Fruit fly (Drosophila melanogaster) whole organism, embryonic: ENCODE measurements around the gene Fdx1.

Experiments used
- ATbp ChIP-seq: fragments of 200-800 bp; sonication (Bioruptor generic); optimal IDR thresholded peaks from 2 replicates; lab custom pipeline; 2017; ENCODE audit warnings: missing biosample characterization, mild to moderate bottlenecking, missing genetic modification characterization, missing genetic modification reagents
- Abd-B ChIP-seq: fragments of 200-800 bp; sonication (Bioruptor generic); optimal IDR thresholded peaks from 2 replicates; lab custom pipeline; 2018; ENCODE audit warnings: missing biosample characterization, mild to moderate bottlenecking, missing genetic modification characterization, moderate library complexity
- Blimp-1 ChIP-seq: fragments of 200-800 bp; sonication (Bioruptor generic); optimal IDR thresholded peaks from 3 replicates; lab custom pipeline; 2018; ENCODE audit warnings: missing biosample characterization, missing genetic modification characterization, mild to moderate bottlenecking, moderate library complexity, missing genetic modification reagents
- CG10209 ChIP-seq: fragments of 200-800 bp; sonication (Bioruptor generic); optimal IDR thresholded peaks from 3 replicates; lab custom pipeline; 2017; ENCODE audit warnings: missing biosample characterization, mild to moderate bottlenecking, missing genetic modification characterization, missing genetic modification reagents
- CG11504 ChIP-seq: fragments of 200-800 bp; sonication (Bioruptor generic); optimal IDR thresholded peaks from 3 replicates; lab custom pipeline; 2019; ENCODE audit warnings: missing biosample characterization, mild to moderate bottlenecking, missing genetic modification characterization, moderate library complexity
- CG11695 ChIP-seq: fragments of 200-800 bp; sonication (Bioruptor generic); IDR thresholded peaks from 3 replicates; pipeline ENCODE4 v1.3.6; 2022; ENCODE audit warnings: missing biosample characterization, missing genetic modification characterization
- CG12071 ChIP-seq: fragments of 200-800 bp; sonication (Bioruptor generic); optimal IDR thresholded peaks from 3 replicates; lab custom pipeline; 2018; ENCODE audit warnings: missing biosample characterization, mild to moderate bottlenecking, missing genetic modification characterization
- CG12219 ChIP-seq: fragments of 200-800 bp; sonication (Bioruptor generic); optimal IDR thresholded peaks from 3 replicates; lab custom pipeline; 2018; ENCODE audit warnings: missing biosample characterization, mild to moderate bottlenecking, missing genetic modification characterization
- CG12391 ChIP-seq: fragments of 200-800 bp; sonication (Bioruptor generic); optimal IDR thresholded peaks from 3 replicates; lab custom pipeline; 2018; ENCODE audit warnings: missing biosample characterization, mild to moderate bottlenecking, missing genetic modification characterization, moderate library complexity
- CG13123 ChIP-seq: fragments of 200-800 bp; sonication (Bioruptor generic); optimal IDR thresholded peaks from 2 replicates; lab custom pipeline; 2016; ENCODE audit warnings: missing biosample characterization, missing genetic modification characterization
- CG13296 ChIP-seq: fragments of 200-800 bp; sonication (Bioruptor generic); optimal IDR thresholded peaks from 3 replicates; lab custom pipeline; 2018; ENCODE audit warnings: missing biosample characterization, mild to moderate bottlenecking, missing genetic modification characterization
- CG13894 ChIP-seq: fragments of 200-800 bp; sonication (Bioruptor generic); optimal IDR thresholded peaks from 3 replicates; lab custom pipeline; 2018; ENCODE audit warnings: missing biosample characterization, mild to moderate bottlenecking, missing genetic modification characterization, moderate library complexity
- CG16863 ChIP-seq: fragments of 200-800 bp; sonication (Bioruptor generic); optimal IDR thresholded peaks from 3 replicates; lab custom pipeline; 2016; ENCODE audit warnings: missing biosample characterization, missing genetic modification characterization
- CG17385 ChIP-seq: fragments of 200-800 bp; sonication (Bioruptor generic); optimal IDR thresholded peaks from 3 replicates; lab custom pipeline; 2018; ENCODE audit warnings: missing biosample characterization, mild to moderate bottlenecking, missing genetic modification characterization
- CG31224 ChIP-seq: fragments of 200-800 bp; sonication (Bioruptor generic); IDR thresholded peaks from 2 replicates; pipeline ENCODE4 v1.3.6; 2022; ENCODE audit warnings: missing biosample characterization, missing genetic modification characterization
- CG31388 ChIP-seq: fragments of 200-800 bp; sonication (Bioruptor generic); optimal IDR thresholded peaks from 2 replicates; lab custom pipeline; 2016; ENCODE audit warnings: missing biosample characterization, missing genetic modification characterization
- CG32767 ChIP-seq: fragments of 200-800 bp; sonication (Bioruptor generic); IDR thresholded peaks from 2 replicates; pipeline ENCODE4 v1.3.6; 2022; ENCODE audit warnings: missing biosample characterization, missing genetic modification characterization
- CG3847 ChIP-seq: fragments of 200-800 bp; sonication (Bioruptor generic); IDR thresholded peaks from 2 replicates; pipeline ENCODE4 v1.3.6; 2022; ENCODE audit warnings: missing biosample characterization, missing genetic modification characterization
- CG6254 ChIP-seq: fragments of 200-800 bp; sonication (Bioruptor generic); optimal IDR thresholded peaks from 3 replicates; lab custom pipeline; 2017; ENCODE audit warnings: mild to moderate bottlenecking, missing biosample characterization, missing genetic modification reagents, missing genetic modification characterization
- CG6765 ChIP-seq: fragments of 200-800 bp; sonication (Bioruptor generic); optimal IDR thresholded peaks from 3 replicates; lab custom pipeline; 2017; ENCODE audit warnings: missing biosample characterization, mild to moderate bottlenecking, missing genetic modification characterization
- CG8478 ChIP-seq: fragments of >200 bp; optimal IDR thresholded peaks from 2 replicates; lab custom pipeline; 2018
- CG9437 ChIP-seq: fragments of 200-800 bp; sonication (Bioruptor generic); optimal IDR thresholded peaks from 2 replicates; lab custom pipeline; 2018; ENCODE audit warnings: missing biosample characterization, mild to moderate bottlenecking, missing genetic modification characterization
- D ChIP-seq, 2 experiments: fragments of 200-800 bp in 1 of 2; fragments of >200 bp in 1 of 2; sonication (Bioruptor generic) in 1 of 2; optimal IDR thresholded peaks; 2 replicates in 1 of 2; 3 replicates in 1 of 2; lab custom pipeline; 2017; ENCODE audit warnings: mild to moderate bottlenecking in 1 of 2, missing biosample characterization in 1 of 2, missing genetic modification characterization in 1 of 2, missing genetic modification reagents in 1 of 2
- Dbx ChIP-seq: fragments of 200-800 bp; sonication (Bioruptor generic); IDR thresholded peaks from 3 replicates; pipeline ENCODE4 v1.3.6; 2022; ENCODE audit warnings: missing biosample characterization, missing genetic modification characterization
- Drgx ChIP-seq: fragments of 200-800 bp; sonication (Bioruptor generic); IDR thresholded peaks from 2 replicates; pipeline ENCODE4 v1.3.6; 2022; ENCODE audit warnings: missing biosample characterization, missing genetic modification characterization
- HLHmδ ChIP-seq: fragments of 200-800 bp; sonication (Bioruptor generic); optimal IDR thresholded peaks from 2 replicates; lab custom pipeline; 2018; ENCODE audit warnings: missing biosample characterization, mild to moderate bottlenecking, missing genetic modification characterization, moderate library complexity
- Lim3 ChIP-seq: fragments of 200-800 bp; sonication (Bioruptor generic); IDR thresholded peaks from 2 replicates; pipeline ENCODE4 v1.3.6; 2022; ENCODE audit warnings: missing biosample characterization, missing genetic modification characterization
- NC2β ChIP-seq: fragments of 200-800 bp; sonication (Bioruptor generic); optimal IDR thresholded peaks from 2 replicates; lab custom pipeline; 2016; ENCODE audit warnings: missing biosample characterization, missing genetic modification characterization
- Ptx1 ChIP-seq: fragments of 200-800 bp; sonication (Bioruptor generic); IDR thresholded peaks from 2 replicates; pipeline ENCODE4 v1.3.6; 2022; ENCODE audit warnings: missing biosample characterization, missing genetic modification characterization
- Six4 ChIP-seq: fragments of 200-800 bp; sonication (Bioruptor generic); optimal IDR thresholded peaks from 2 replicates; lab custom pipeline; 2016; ENCODE audit warnings: missing biosample characterization, missing genetic modification characterization
- Usf ChIP-seq: fragments of 200-800 bp; sonication (Bioruptor generic); optimal IDR thresholded peaks from 2 replicates; lab custom pipeline; 2017; ENCODE audit warnings: missing genotype, missing biosample characterization, missing genetic modification characterization
- abd-A ChIP-seq: fragments of 200-800 bp; sonication (Bioruptor generic); optimal IDR thresholded peaks from 3 replicates; lab custom pipeline; 2019; ENCODE audit warnings: missing biosample characterization, mild to moderate bottlenecking, missing genetic modification characterization, moderate library complexity
- ap ChIP-seq: fragments of 200-800 bp; sonication (Bioruptor generic); IDR thresholded peaks from 2 replicates; pipeline ENCODE4 v1.3.6; 2022; ENCODE audit warnings: missing biosample characterization, missing genetic modification characterization
- bbx ChIP-seq: fragments of 200-800 bp; sonication (Bioruptor generic); IDR thresholded peaks from 2 replicates; pipeline ENCODE4 v1.3.6; 2022; ENCODE audit warnings: missing biosample characterization, missing genetic modification characterization; ENCODE audit not compliant: partially characterized antibody
- cas ChIP-seq: fragments of 200-800 bp; sonication (Bioruptor generic); IDR thresholded peaks from 2 replicates; pipeline ENCODE4 v1.3.6; 2022; ENCODE audit warnings: missing biosample characterization, missing genetic modification characterization
- fd3F ChIP-seq: fragments of 200-800 bp; sonication (Bioruptor generic); optimal IDR thresholded peaks from 2 replicates; lab custom pipeline; 2018; ENCODE audit warnings: missing biosample characterization, mild to moderate bottlenecking, missing genetic modification characterization, moderate library complexity
- hkb ChIP-seq, 2 experiments: fragments of 200-800 bp in 1 of 2; fragments of >200 bp in 1 of 2; sonication (Bioruptor generic) in 1 of 2; IDR thresholded peaks in 1 of 2; optimal IDR thresholded peaks in 1 of 2; 2 replicates each; pipeline versions ENCODE4 v1.3.6 to Lab custom; 2017 to 2022; ENCODE audit warnings: missing biosample characterization in 1 of 2, missing genetic modification characterization in 1 of 2
- jing ChIP-seq: fragments of 200-800 bp; sonication (Bioruptor generic); optimal IDR thresholded peaks from 2 replicates; lab custom pipeline; 2018; ENCODE audit warnings: missing biosample characterization, mild to moderate bottlenecking, missing genetic modification characterization
- lmd ChIP-seq: fragments of 200-800 bp; sonication (Bioruptor generic); IDR thresholded peaks from 2 replicates; pipeline ENCODE4 v1.3.6; 2022; ENCODE audit warnings: missing biosample characterization, missing genetic modification characterization
- mirr ChIP-seq: fragments of 200-800 bp; sonication (Bioruptor generic); optimal IDR thresholded peaks from 3 replicates; lab custom pipeline; 2018; ENCODE audit warnings: missing biosample characterization, mild to moderate bottlenecking, missing genetic modification characterization
- pb ChIP-seq: fragments of 200-800 bp; sonication (Bioruptor generic); optimal IDR thresholded peaks from 3 replicates; lab custom pipeline; 2016; ENCODE audit warnings: missing biosample characterization, missing genetic modification characterization
- pfk ChIP-seq: fragments of 200-800 bp; sonication (Bioruptor generic); optimal IDR thresholded peaks from 2 replicates; lab custom pipeline; 2018; ENCODE audit warnings: missing biosample characterization, mild to moderate bottlenecking, missing genetic modification characterization, moderate library complexity
- ranshi ChIP-seq: fragments of 200-800 bp; sonication (Bioruptor generic); IDR thresholded peaks from 2 replicates; pipeline ENCODE4 v1.3.6; 2022; ENCODE audit warnings: missing biosample characterization, missing genetic modification characterization
- ro ChIP-seq: fragments of 200-800 bp; sonication (Bioruptor generic); IDR thresholded peaks from 2 replicates; pipeline ENCODE4 v1.3.6; 2022; ENCODE audit warnings: missing biosample characterization, missing genetic modification characterization
- sens ChIP-seq: fragments of 200-800 bp; sonication (Bioruptor generic); peaks from one replicate; lab custom pipeline; 2016; ENCODE audit warnings: missing biosample characterization, missing genetic modification characterization
- stc ChIP-seq: fragments of 200-800 bp; sonication (Bioruptor generic); IDR thresholded peaks from 2 replicates; pipeline ENCODE4 v1.3.6; 2022; ENCODE audit warnings: missing biosample characterization, missing genetic modification characterization
- stwl ChIP-seq: fragments of 200-800 bp; sonication (Bioruptor generic); optimal IDR thresholded peaks from 3 replicates; lab custom pipeline; 2018; ENCODE audit warnings: missing biosample characterization, mild to moderate bottlenecking, missing genetic modification characterization, moderate library complexity
- tin ChIP-seq: fragments of 200-800 bp; sonication (Bioruptor generic); optimal IDR thresholded peaks from 3 replicates; lab custom pipeline; 2016; ENCODE audit warnings: missing biosample characterization, missing genetic modification characterization
- ttk ChIP-seq: fragments of 200-800 bp; sonication (Bioruptor generic); IDR thresholded peaks from 2 replicates; pipeline ENCODE4 v2.1.2; 2022; ENCODE audit warnings: missing biosample characterization, missing genetic modification characterization
- vvl ChIP-seq: fragments of 200-800 bp; sonication (Bioruptor generic); IDR thresholded peaks from 2 replicates; pipeline ENCODE4 v1.3.6; 2022; ENCODE audit warnings: missing biosample characterization, missing genetic modification characterization
- zen ChIP-seq: fragments of 200-800 bp; sonication (Bioruptor generic); optimal IDR thresholded peaks from 3 replicates; lab custom pipeline; 2018; ENCODE audit warnings: missing biosample characterization, mild to moderate bottlenecking, missing genetic modification characterization, moderate library complexity

Fdx1 gene

dm6 chr3L:9335711-9336110 lies 35.3 kb downstream of the Fdx1 start (continued):
- TF ChIP-seq HLHmδ (GFP tag; lab: Kevin White, UChicago) (no peak), lmd (GFP tag; lab: Robert Waterston, UW) (no peak), pfk (no peak), zen (tag; lab: Kevin White, UChicago) (no peak), hkb (optimal IDR thresholded peaks at IDR 0.05; lab: Kevin White, UChicago) (no peak), hkb (GFP tag; IDR thresholded peaks at IDR 0.05; lab: Robert Waterston, UW) (no peak), Lim3 (no peak), CG6765 (GFP tag; lab: Kevin White, UChicago) (no peak), CG9437 (GFP tag; lab: Kevin White, UChicago) (peak; percentile 47), sens (no peak), Six4 (GFP tag; lab: Kevin White, UChicago) (no peak), pb (GFP tag; lab: Kevin White, UChicago) (no peak), Usf (GFP tag; lab: Kevin White, UChicago) (no peak), CG11695 (GFP tag; lab: Robert Waterston, UW) (no peak), ATbp (no peak), ro (GFP tag; lab: Robert Waterston, UW) (no peak), vvl (GFP tag; lab: Robert Waterston, UW) (peak; percentile 47; the same call in 1 of the 2 replicates), tin (GFP tag; lab: Kevin White, UChicago) (no peak), CG6254 (GFP tag; lab: Kevin White, UChicago) (no peak), Dbx (GFP tag; lab: Robert Waterston, UW) (no peak), CG31224 (GFP tag; lab: Robert Waterston, UW) (0 out of 2 replicates have a peak, but pooled peaks have one; percentile 4), ranshi (GFP tag; lab: Robert Waterston, UW) (no peak), cas (GFP tag; lab: Robert Waterston, UW) (no peak), Drgx (GFP tag; lab: Robert Waterston, UW) (peak; percentile 60; the same call in 1 of the 2 replicates), Ptx1 (no peak), CG10209 (GFP tag; lab: Kevin White, UChicago) (no peak), Blimp-1 (GFP tag; lab: Kevin White, UChicago) (peak; percentile 1), CG13123 (GFP tag; lab: Kevin White, UChicago) (no peak), CG12071 (GFP tag; lab: Kevin White, UChicago) (no peak), CG31388 (GFP tag; lab: Kevin White, UChicago) (no peak), CG12391 (tag; lab: Kevin White, UChicago) (no peak), CG16863 (GFP tag; lab: Kevin White, UChicago) (no peak), D (optimal IDR thresholded peaks at IDR 0.05; lab: Kevin White, UChicago) (no peak), D (GFP tag; optimal IDR thresholded peaks at IDR 0.05; lab: Kevin White, UChicago) (no peak), stwl (no peak), CG13894 (tag; lab: Kevin White, UChicago) (no peak), CG17385 (GFP tag; lab: Kevin White, UChicago) (no peak), bbx (GFP tag; lab: Robert Waterston, UW) (0 out of 2 replicates have a peak, but pooled peaks have one; percentile 32), mirr (peak; percentile 43), abd-A (tag; lab: Kevin White, UChicago) (peak; percentile 43), NC2β (no peak), CG3847 (GFP tag; lab: Robert Waterston, UW) (no peak), ap (GFP tag; lab: Robert Waterston, UW) (no peak), jing (GFP tag; lab: Kevin White, UChicago) (no peak), ttk (GFP tag; lab: Robert Waterston, UW) (peak; percentile 72), CG12219 (GFP tag; lab: Kevin White, UChicago) (no peak), stc (GFP tag; lab: Robert Waterston, UW) (0 out of 2 replicates have a peak, but pooled peaks have one; percentile 21), CG11504 (tag; lab: Kevin White, UChicago) (no peak), fd3F (no peak), CG13296 (no peak), Abd-B (GFP tag; lab: Kevin White, UChicago) (no peak), CG32767 (GFP tag; lab: Robert Waterston, UW) (no peak), CG8478 (lab: Kevin White, UChicago) (no peak)
